Worm (Caenorhabditis elegans) whole organism, L1 larva: ENCODE results near the gene tif-1A.

Source experiments
- ama-1 ChIP-seq: fragments of 150-350 bp; optimal IDR thresholded peaks from 2 replicates; lab custom pipeline; 2014
- egl-27 ChIP-seq, 2 experiments: fragments of 150-350 bp in 1 of 2; sonication (generic microtip); optimal IDR thresholded peaks; 3 replicates each; lab custom pipeline; 2017 to 2018; ENCODE audit warnings: missing biosample characterization in 2 of 2, missing genetic modification characterization in 2 of 2, missing genetic modification reagents in 2 of 2
- lin-13 ChIP-seq: fragments of 150-350 bp; optimal IDR thresholded peaks from 2 replicates; lab custom pipeline; 2014; ENCODE audit warnings: missing biosample characterization, missing genetic modification reagents, missing genetic modification characterization
- lin-35 ChIP-seq, 2 experiments: fragments of 150-350 bp; optimal IDR thresholded peaks; 2 replicates each; lab custom pipeline; 2014; ENCODE audit warnings: missing biosample characterization in 2 of 2, missing genetic modification characterization in 2 of 2, missing genetic modification reagents in 2 of 2
- mab-9 ChIP-seq: fragments of 200-800 bp; sonication (Bioruptor generic); IDR thresholded peaks from 2 replicates; pipeline ENCODE4 v1.3.6; 2022; ENCODE audit warnings: missing genetic modification reagents, missing genetic modification characterization, missing compliant biosample characterization
- nhr-237 ChIP-seq: fragments of 150-350 bp; optimal IDR thresholded peaks from 2 replicates; lab custom pipeline; 2014; ENCODE audit warnings: missing biosample characterization, missing genetic modification characterization
- nhr-77 ChIP-seq: fragments of 150-350 bp; optimal IDR thresholded peaks from 2 replicates; lab custom pipeline; 2014; ENCODE audit warnings: missing biosample characterization, missing genetic modification characterization
- snpc-4 ChIP-seq: fragments of 150-350 bp; optimal IDR thresholded peaks from 2 replicates; lab custom pipeline; 2014; ENCODE audit warnings: missing biosample characterization, missing genetic modification characterization
- sptf-1 ChIP-seq: fragments of 150-350 bp; optimal IDR thresholded peaks from 2 replicates; lab custom pipeline; 2014; ENCODE audit warnings: missing biosample characterization, missing genetic modification characterization
- tlp-1 ChIP-seq: fragments of 150-350 bp; optimal IDR thresholded peaks from 2 replicates; lab custom pipeline; 2014; ENCODE audit warnings: missing biosample characterization, missing genetic modification characterization
- unc-86 ChIP-seq: sonication (generic microtip); optimal IDR thresholded peaks from 2 replicates; lab custom pipeline; 2016; ENCODE audit warnings: missing genetic modification characterization, missing compliant biosample characterization
- unc-98 ChIP-seq: fragments of 200-800 bp; sonication (Bioruptor generic); IDR thresholded peaks from 2 replicates; pipeline ENCODE4 v1.3.6; 2022; ENCODE audit warnings: missing genetic modification characterization, missing compliant biosample characterization
- zag-1 ChIP-seq: fragments of 150-350 bp; optimal IDR thresholded peaks from 2 replicates; lab custom pipeline; 2014; ENCODE audit warnings: missing biosample characterization, missing genetic modification characterization
- ztf-4 ChIP-seq: fragments of 150-350 bp; optimal IDR thresholded peaks from 2 replicates; lab custom pipeline; 2014; ENCODE audit warnings: missing biosample characterization, missing genetic modification characterization

DNA sequence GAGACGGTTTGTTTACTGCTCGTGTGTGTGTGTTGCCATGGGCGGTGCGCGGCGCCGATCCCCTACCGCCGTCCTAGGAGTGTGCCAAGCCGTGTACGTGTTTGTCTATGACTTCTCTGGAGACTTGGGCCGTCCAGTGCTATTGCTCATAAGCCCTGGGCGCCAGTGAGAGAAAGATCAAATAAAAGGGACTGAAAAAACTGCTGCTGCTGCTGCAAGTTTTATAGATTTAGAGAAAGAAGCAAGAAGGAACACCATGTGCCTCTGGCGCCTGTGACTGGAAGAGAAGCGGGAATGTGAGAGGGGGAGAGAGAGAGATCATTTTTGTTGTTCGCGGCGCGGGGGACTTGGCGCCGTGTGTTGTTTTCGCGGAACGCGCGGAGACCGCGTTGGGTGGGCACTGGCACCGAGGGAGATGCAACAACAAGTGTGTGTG is 19.8 kb downstream of the tif-1A start:
- no peak for TF ChIP-seq nhr-237 (tag; lab: Kevin White, UChicago)
- TF ChIP-seq snpc-4 (tag; lab: Kevin White, UChicago): no peak
- no peak for TF ChIP-seq mab-9
- TF ChIP-seq unc-98: no peak
- TF ChIP-seq unc-86: no peak
- no peak for TF ChIP-seq lin-13 (GFP tag; lab: Kevin White, UChicago)
- no peak for TF ChIP-seq zag-1 (tag; lab: Kevin White, UChicago)
- TF ChIP-seq ztf-4: no peak
- TF ChIP-seq tlp-1: no peak
- no peak for TF ChIP-seq lin-35 (GFP tag; optimal IDR thresholded peaks at IDR 0.05; lab: Kevin White, UChicago)
- TF ChIP-seq egl-27 (tag; optimal IDR thresholded peaks at IDR 0.05; lab: Kevin White, UChicago): peak in 1 of 2 experiments; percentile 8
- no peak for TF ChIP-seq ama-1 (lab: Kevin White, UChicago)
- peak; percentile 70 for TF ChIP-seq nhr-77 (tag; lab: Kevin White, UChicago)
- no peak for TF ChIP-seq sptf-1 (tag; lab: Kevin White, UChicago)
